Fruit fly (Drosophila melanogaster) whole organism, prepupa: ENCODE data around the gene DIP2.

ENCODE experiments used
- CG11294 ChIP-seq: fragments of 200-800 bp; sonication (Bioruptor generic); IDR thresholded peaks from 2 replicates; pipeline ENCODE4 v1.3.6; 2022; ENCODE audit warnings: missing biosample characterization, missing genetic modification characterization
- CG11762 ChIP-seq: fragments of 200-800 bp; sonication (Bioruptor generic); optimal IDR thresholded peaks from 3 replicates; lab custom pipeline; 2016; ENCODE audit warnings: missing biosample characterization, missing genetic modification characterization; ENCODE audit not compliant: insufficient read depth
- CG11902 ChIP-seq: fragments of 200-800 bp; sonication (Bioruptor generic); optimal IDR thresholded peaks from 3 replicates; lab custom pipeline; 2016; ENCODE audit warnings: missing biosample characterization, missing genetic modification characterization
- CG15336 ChIP-seq: fragments of 200-800 bp; sonication (Bioruptor generic); IDR thresholded peaks from 2 replicates; pipeline ENCODE4 v1.3.6; 2022; ENCODE audit warnings: missing biosample characterization, missing genetic modification characterization
- CG16779 ChIP-seq: fragments of 200-800 bp; sonication (Bioruptor generic); optimal IDR thresholded peaks from 3 replicates; lab custom pipeline; 2017; ENCODE audit warnings: missing biosample characterization, mild to moderate bottlenecking, missing genetic modification characterization
- CG31627 ChIP-seq: fragments of 200-800 bp; sonication (Bioruptor generic); optimal IDR thresholded peaks from 3 replicates; lab custom pipeline; 2016; ENCODE audit warnings: missing biosample characterization, missing genetic modification characterization
- CG32006 ChIP-seq: fragments of 200-800 bp; sonication (Bioruptor generic); optimal IDR thresholded peaks from 3 replicates; lab custom pipeline; 2017; ENCODE audit warnings: missing biosample characterization, mild to moderate bottlenecking, missing genetic modification characterization
- CG34406 ChIP-seq: fragments of 200-800 bp; sonication (Bioruptor generic); optimal IDR thresholded peaks from 3 replicates; lab custom pipeline; 2016; ENCODE audit warnings: missing biosample characterization, missing genetic modification characterization
- CG6163 ChIP-seq: fragments of 200-800 bp; sonication (Bioruptor generic); IDR thresholded peaks from 3 replicates; pipeline ENCODE4 v1.3.6; 2022; ENCODE audit warnings: missing biosample characterization, missing genetic modification characterization
- CG6276 ChIP-seq: fragments of 200-800 bp; sonication (Bioruptor generic); optimal IDR thresholded peaks from 2 replicates; lab custom pipeline; 2017; ENCODE audit warnings: missing biosample characterization, mild to moderate bottlenecking, missing genetic modification characterization
- CG6792 ChIP-seq: fragments of 200-800 bp; sonication (Bioruptor generic); optimal IDR thresholded peaks from 3 replicates; lab custom pipeline; 2016; ENCODE audit warnings: missing biosample characterization, missing genetic modification characterization
- CG6808 ChIP-seq: fragments of 200-800 bp; sonication (Bioruptor generic); optimal IDR thresholded peaks from 3 replicates; lab custom pipeline; 2017; ENCODE audit warnings: missing biosample characterization, missing genetic modification characterization, mild to moderate bottlenecking, moderate library complexity, missing genetic modification reagents
- CG6854 ChIP-seq: fragments of 200-800 bp; sonication (Bioruptor generic); optimal IDR thresholded peaks from 2 replicates; lab custom pipeline; 2017; ENCODE audit warnings: missing biosample characterization, mild to moderate bottlenecking, missing genetic modification characterization
- CG7368 ChIP-seq: fragments of 200-800 bp; sonication (Bioruptor generic); optimal IDR thresholded peaks from 3 replicates; lab custom pipeline; 2016; ENCODE audit warnings: missing biosample characterization, missing genetic modification characterization
- CG8119 ChIP-seq: fragments of 200-800 bp; sonication (Bioruptor generic); IDR thresholded peaks from 3 replicates; pipeline ENCODE4 v1.3.6; 2022; ENCODE audit warnings: missing biosample characterization, missing genetic modification characterization
- CG8319 ChIP-seq: fragments of 200-800 bp; sonication (Bioruptor generic); optimal IDR thresholded peaks from 3 replicates; lab custom pipeline; 2016; ENCODE audit warnings: missing biosample characterization, missing genetic modification characterization
- CG8632 ChIP-seq: fragments of 200-800 bp; sonication (Bioruptor generic); optimal IDR thresholded peaks from 3 replicates; lab custom pipeline; 2016; ENCODE audit warnings: missing biosample characterization, missing genetic modification characterization
- Eip78C ChIP-seq: fragments of 200-800 bp; sonication (Bioruptor generic); peaks from one replicate; lab custom pipeline; 2016; ENCODE audit warnings: missing biosample characterization, missing genetic modification characterization
- Eip93F ChIP-seq: fragments of 200-800 bp; sonication (Bioruptor generic); optimal IDR thresholded peaks from 2 replicates; lab custom pipeline; 2016; ENCODE audit warnings: missing biosample characterization, mild to moderate bottlenecking, missing genetic modification characterization
- Ets21C ChIP-seq: fragments of 200-800 bp; sonication (Bioruptor generic); optimal IDR thresholded peaks from 3 replicates; lab custom pipeline; 2016; ENCODE audit warnings: missing biosample characterization, missing genetic modification characterization
- Ets96B ChIP-seq: fragments of 200-800 bp; optimal IDR thresholded peaks from 2 replicates; lab custom pipeline; 2019; ENCODE audit warnings: missing biosample characterization, mild to moderate bottlenecking, missing genetic modification characterization, moderate library complexity
- Gug ChIP-seq: fragments of 200-800 bp; sonication (Bioruptor generic); IDR thresholded peaks from 2 replicates; pipeline ENCODE4 v1.3.6; 2022; ENCODE audit warnings: missing biosample characterization, missing genetic modification characterization
- Hr38 ChIP-seq: sonication (Bioruptor generic); optimal IDR thresholded peaks from 2 replicates; lab custom pipeline; 2016; ENCODE audit warnings: missing biosample characterization, missing genetic modification characterization
- Hr39 ChIP-seq: fragments of 200-800 bp; sonication (Bioruptor generic); optimal IDR thresholded peaks from 2 replicates; lab custom pipeline; 2016; ENCODE audit warnings: missing biosample characterization, missing genetic modification characterization
- Lpt ChIP-seq: fragments of 200-800 bp; sonication (Bioruptor generic); optimal IDR thresholded peaks from 3 replicates; lab custom pipeline; 2016; ENCODE audit warnings: missing biosample characterization, missing genetic modification characterization
- Met ChIP-seq: fragments of 200-800 bp; sonication (Bioruptor generic); optimal IDR thresholded peaks from 3 replicates; lab custom pipeline; 2016; ENCODE audit warnings: missing biosample characterization, missing genetic modification characterization
- OdsH ChIP-seq: fragments of 200-800 bp; sonication (Bioruptor generic); optimal IDR thresholded peaks from 3 replicates; lab custom pipeline; 2016; ENCODE audit warnings: missing biosample characterization, missing genetic modification characterization
- Smox ChIP-seq: fragments of 200-800 bp; sonication (Bioruptor generic); optimal IDR thresholded peaks from 3 replicates; lab custom pipeline; 2016; ENCODE audit warnings: missing biosample characterization, missing genetic modification characterization
- Sox102F ChIP-seq: fragments of 200-800 bp; sonication (Bioruptor generic); optimal IDR thresholded peaks from 2 replicates; lab custom pipeline; 2016; ENCODE audit warnings: missing biosample characterization, mild to moderate bottlenecking, missing genetic modification characterization
- achi ChIP-seq: fragments of 200-800 bp; sonication (Bioruptor generic); optimal IDR thresholded peaks from 3 replicates; lab custom pipeline; 2016; ENCODE audit warnings: missing biosample characterization, missing genetic modification characterization
- acj6 ChIP-seq: fragments of 200-800 bp; sonication (Bioruptor generic); optimal IDR thresholded peaks from 3 replicates; lab custom pipeline; 2016; ENCODE audit warnings: missing biosample characterization, missing genetic modification characterization
- cyc ChIP-seq: fragments of 200-800 bp; sonication (Bioruptor generic); optimal IDR thresholded peaks from 3 replicates; lab custom pipeline; 2016; ENCODE audit warnings: missing biosample characterization, missing genetic modification characterization
- dsx ChIP-seq: fragments of 200-800 bp; optimal IDR thresholded peaks from 3 replicates; lab custom pipeline; 2019; ENCODE audit warnings: missing biosample characterization, mild to moderate bottlenecking, missing genetic modification characterization, moderate library complexity; ENCODE audit not compliant: poor library complexity, severe bottlenecking
- eg ChIP-seq: fragments of 200-800 bp; sonication (Bioruptor generic); IDR thresholded peaks from 3 replicates; pipeline ENCODE4 v1.3.6; 2022; ENCODE audit warnings: missing biosample characterization, missing genetic modification characterization
- esn ChIP-seq: fragments of 200-800 bp; sonication (Bioruptor generic); optimal IDR thresholded peaks from 2 replicates; lab custom pipeline; 2016; ENCODE audit warnings: missing biosample characterization, mild to moderate bottlenecking, missing genetic modification characterization, moderate library complexity
- fkh ChIP-seq: fragments of 200-800 bp; sonication (Bioruptor generic); optimal IDR thresholded peaks from 3 replicates; lab custom pipeline; 2017; ENCODE audit warnings: missing biosample characterization, mild to moderate bottlenecking, missing genetic modification characterization, moderate library complexity
- lz ChIP-seq: fragments of 200-800 bp; sonication (Bioruptor generic); optimal IDR thresholded peaks from 3 replicates; lab custom pipeline; 2016; ENCODE audit warnings: missing biosample characterization, missing genetic modification characterization
- pdm3 ChIP-seq: fragments of 200-800 bp; sonication (Bioruptor generic); optimal IDR thresholded peaks from 3 replicates; lab custom pipeline; 2016; ENCODE audit warnings: missing biosample characterization, missing genetic modification characterization
- salr ChIP-seq, 2 experiments: fragments of 200-800 bp; sonication (Bioruptor generic); optimal IDR thresholded peaks; 3 replicates each; lab custom pipeline; 2016 to 2018; ENCODE audit warnings: missing biosample characterization in 2 of 2, missing genetic modification characterization in 2 of 2, mild to moderate bottlenecking in 1 of 2
- svp ChIP-seq: fragments of 200-800 bp; sonication (Bioruptor generic); peaks from one replicate; lab custom pipeline; 2016; ENCODE audit warnings: missing biosample characterization, missing genetic modification characterization
- topi ChIP-seq: fragments of 200-800 bp; sonication (Bioruptor generic); optimal IDR thresholded peaks from 3 replicates; lab custom pipeline; 2016; ENCODE audit warnings: missing biosample characterization, missing genetic modification characterization
- vri ChIP-seq: fragments of 200-800 bp; sonication (Bioruptor generic); optimal IDR thresholded peaks from 3 replicates; lab custom pipeline; 2016; ENCODE audit warnings: missing biosample characterization, mild to moderate bottlenecking, missing genetic modification characterization

DIP2 gene

dm6 chr3L:232267-232666 lies 25.5 kb downstream of the DIP2 start, which contains the start of gene CG34454:
CG34454 (minus strand) TSS chr3L:232350.
- TF ChIP-seq dsx (GFP tag; lab: Kevin White, UChicago) (peak; percentile 92), pdm3 (GFP tag; lab: Kevin White, UChicago) (no peak)

- TF ChIP-seq Smox (GFP tag; lab: Kevin White, UChicago) = no peak
- TF ChIP-seq CG31627 (GFP tag; lab: Kevin White, UChicago) = no peak
- TF ChIP-seq CG11762 (GFP tag; lab: Kevin White, UChicago) = no peak
- no peak for TF ChIP-seq acj6 (GFP tag; lab: Kevin White, UChicago)
- no peak for TF ChIP-seq Ets21C
- no peak for TF ChIP-seq eg (GFP tag; lab: Robert Waterston, UW)
- TF ChIP-seq lz (GFP tag; lab: Kevin White, UChicago) = no peak
- TF ChIP-seq cyc (GFP tag; lab: Kevin White, UChicago) = no peak
- no peak for TF ChIP-seq salr (GFP tag; optimal IDR thresholded peaks at IDR 0.05; lab: Kevin White, UChicago)
- no peak for TF ChIP-seq CG11294 (GFP tag; lab: Robert Waterston, UW)
- no peak for TF ChIP-seq Met (GFP tag; lab: Kevin White, UChicago)
- no peak for TF ChIP-seq CG32006 (GFP tag; lab: Kevin White, UChicago)
- TF ChIP-seq CG16779 (tag; lab: Kevin White, UChicago) = no peak
- no peak for TF ChIP-seq vri
- no peak for TF ChIP-seq esn
- TF ChIP-seq CG8319 (GFP tag; lab: Kevin White, UChicago) = no peak
- no peak for TF ChIP-seq Sox102F (GFP tag; lab: Kevin White, UChicago)
- TF ChIP-seq CG6854 = no peak
- TF ChIP-seq, all 60 proteins: peak for 0
These were observed 26.2 kb downstream of the DIP2 start, which contains the start of gene CG42846 for dm6 chr3L:231504-231903. CG42846 (minus strand) TSS chr3L:231604.

- TF ChIP-seq Eip78C = no peak
- peak; percentile 6 for TF ChIP-seq vri
- TF ChIP-seq CG15336 = 0 out of 2 replicates have a peak, but pooled peaks have one; percentile 14
- TF ChIP-seq CG6276 = no peak
- peak; percentile 12 for TF ChIP-seq Eip93F
- TF ChIP-seq svp (GFP tag; lab: Kevin White, UChicago) = peak; percentile 42
These were observed 32.6 kb downstream of the DIP2 start for dm6 chr3L:225120-225519.

- TF ChIP-seq CG6163 (GFP tag; lab: Robert Waterston, UW) = peak; percentile 39; the same call in 1 of the 3 replicates
- 0 out of 3 replicates have a peak, but pooled peaks have one; percentile 23 for TF ChIP-seq CG8119 (GFP tag; lab: Robert Waterston, UW)
- TF ChIP-seq CG15336 = peak; percentile 8; the same call in 1 of the 2 replicates
- no peak for TF ChIP-seq esn
- no peak for TF ChIP-seq CG11294 (GFP tag; lab: Robert Waterston, UW)
- TF ChIP-seq eg (GFP tag; lab: Robert Waterston, UW) = peak; percentile 42; the same call in 2 of the 3 replicates
- no peak for TF ChIP-seq Gug (GFP tag; lab: Robert Waterston, UW)
- no peak for TF ChIP-seq CG34406
- no peak for TF ChIP-seq Ets96B (tag; lab: Kevin White, UChicago)
- TF ChIP-seq Hr39 (GFP tag; lab: Kevin White, UChicago) = no peak
- peak; percentile 41 for TF ChIP-seq vri
- TF ChIP-seq CG6808 = peak; percentile 2
- no peak for TF ChIP-seq acj6 (GFP tag; lab: Kevin White, UChicago)
- TF ChIP-seq CG11902 (GFP tag; lab: Kevin White, UChicago) = no peak
- TF ChIP-seq CG8632 (GFP tag; lab: Kevin White, UChicago) = peak; percentile 1
- peak; percentile 15 for TF ChIP-seq topi (GFP tag; lab: Kevin White, UChicago)
- TF ChIP-seq CG6792 (GFP tag; lab: Kevin White, UChicago) = no peak
- TF ChIP-seq Smox (GFP tag; lab: Kevin White, UChicago) = no peak
- no peak for TF ChIP-seq CG8319 (GFP tag; lab: Kevin White, UChicago)
- no peak for TF ChIP-seq Lpt (GFP tag; lab: Kevin White, UChicago)
- peak; percentile 4 for TF ChIP-seq fkh (GFP tag; lab: Kevin White, UChicago)
- TF ChIP-seq CG32006 (GFP tag; lab: Kevin White, UChicago) = no peak
- TF ChIP-seq Hr38 (GFP tag; lab: Kevin White, UChicago) = no peak
- no peak for TF ChIP-seq achi
- peak; percentile 63 for TF ChIP-seq dsx (GFP tag; lab: Kevin White, UChicago)
- peak; percentile 26 for TF ChIP-seq CG7368 (GFP tag; lab: Kevin White, UChicago)
- peak; percentile 1 for TF ChIP-seq Met (GFP tag; lab: Kevin White, UChicago)
- TF ChIP-seq svp (GFP tag; lab: Kevin White, UChicago) = peak; percentile 80
- TF ChIP-seq Eip93F = no peak
- TF ChIP-seq CG6276 = no peak
- no peak for TF ChIP-seq OdsH (GFP tag; lab: Kevin White, UChicago)
These were observed 33.5 kb downstream of the DIP2 start for dm6 chr3L:224004-224951.
